Worm (Caenorhabditis elegans) whole organism, L4 larva: ENCODE results near the gene C17G1.5.

ENCODE experiments used
- F10B5.3 ChIP-seq: sonication (generic microtip); optimal IDR thresholded peaks from 2 replicates; lab custom pipeline; 2016; ENCODE audit warnings: mild to moderate bottlenecking, missing genetic modification characterization, missing compliant biosample characterization
- F44E2.7 ChIP-seq: fragments of 200-800 bp; sonication (Bioruptor generic); IDR thresholded peaks from 2 replicates; pipeline ENCODE4 v2.1.2; 2022; ENCODE audit warnings: missing genetic modification characterization, missing compliant biosample characterization
- Y105C5A.15 ChIP-seq: fragments of 200-800 bp; sonication (Bioruptor generic); IDR thresholded peaks from 2 replicates; pipeline ENCODE4 v1.3.6; 2022; ENCODE audit warnings: missing genetic modification characterization, missing compliant biosample characterization
- Y48G9A.11 ChIP-seq: fragments of 200-800 bp; sonication (Bioruptor generic); IDR thresholded peaks from 2 replicates; pipeline ENCODE4 v1.3.6; 2022; ENCODE audit warnings: missing genetic modification reagents, missing genetic modification characterization, missing compliant biosample characterization
- aha-1 ChIP-seq: fragments of 150-350 bp; peaks from one replicate; lab custom pipeline; 2014; ENCODE audit warnings: missing biosample characterization, missing genetic modification characterization
- ceh-44 ChIP-seq: fragments of 200-800 bp; sonication (Bioruptor generic); IDR thresholded peaks from 2 replicates; pipeline ENCODE4 v1.3.6; 2022; ENCODE audit warnings: missing genetic modification reagents, missing genetic modification characterization, missing compliant biosample characterization
- ceh-62 ChIP-seq: sonication (generic microtip); optimal IDR thresholded peaks from 2 replicates; lab custom pipeline; 2017; ENCODE audit warnings: missing biosample characterization, missing genetic modification characterization
- ces-1 ChIP-seq: fragments of 150-350 bp; sonication (generic microtip); optimal IDR thresholded peaks from 4 replicates; lab custom pipeline; 2014; ENCODE audit warnings: missing biosample characterization, missing genetic modification reagents, missing genetic modification characterization
- daf-12 ChIP-seq: fragments of 150-350 bp; optimal IDR thresholded peaks from 2 replicates; lab custom pipeline; 2014; ENCODE audit warnings: missing biosample characterization, missing genetic modification reagents, missing genetic modification characterization
- daf-16 ChIP-seq, 3 experiments: sonication (generic microtip); optimal IDR thresholded peaks; 2 replicates each; lab custom pipeline; 2016 to 2017; ENCODE audit warnings: missing genetic modification characterization in 3 of 3, missing genetic modification reagents in 3 of 3, mild to moderate bottlenecking in 2 of 3, missing compliant biosample characterization in 2 of 3, missing biosample characterization in 1 of 3, moderate library complexity in 1 of 3
- dpl-1 ChIP-seq: fragments of 150-350 bp; optimal IDR thresholded peaks from 2 replicates; lab custom pipeline; 2014; ENCODE audit warnings: missing biosample characterization, missing genetic modification reagents, missing genetic modification characterization
- dve-1 ChIP-seq: sonication (generic microtip); optimal IDR thresholded peaks from 2 replicates; lab custom pipeline; 2017; ENCODE audit warnings: antibody characterized with exemption, mild to moderate bottlenecking, missing genetic modification characterization, missing compliant biosample characterization; ENCODE audit not compliant: insufficient read depth
- fkh-10 ChIP-seq: fragments of 150-350 bp; optimal IDR thresholded peaks from 2 replicates; lab custom pipeline; 2014; ENCODE audit warnings: missing biosample characterization, missing genetic modification reagents, missing genetic modification characterization
- fos-1 ChIP-seq: fragments of 150-350 bp; optimal IDR thresholded peaks from 2 replicates; lab custom pipeline; 2014; ENCODE audit warnings: missing biosample characterization, missing genetic modification characterization
- hlh-11 ChIP-seq: fragments of 200-800 bp; sonication (Bioruptor generic); optimal IDR thresholded peaks from 2 replicates; lab custom pipeline; 2018; ENCODE audit warnings: mild to moderate bottlenecking, missing genetic modification characterization, missing compliant biosample characterization
- hmg-1.1 ChIP-seq: fragments of 200-800 bp; sonication (Bioruptor generic); IDR thresholded peaks from 2 replicates; pipeline ENCODE4 v1.3.6; 2022; ENCODE audit warnings: missing genetic modification reagents, missing genetic modification characterization, missing compliant biosample characterization
- lim-7 ChIP-seq: fragments of 200-800 bp; sonication (Bioruptor generic); IDR thresholded peaks from 2 replicates; pipeline ENCODE4 v1.3.6; 2022; ENCODE audit warnings: missing genetic modification characterization, missing compliant biosample characterization
- lin-29 ChIP-seq: fragments of 200-800 bp; sonication (Bioruptor generic); IDR thresholded peaks from 2 replicates; pipeline ENCODE4 v1.3.6; 2022; ENCODE audit warnings: missing genetic modification reagents, missing genetic modification characterization, missing compliant biosample characterization
- madf-5 ChIP-seq, 2 experiments: fragments of 200-800 bp; sonication (Bioruptor generic); IDR thresholded peaks; 2 replicates each; pipeline ENCODE4 v1.3.6; 2022; ENCODE audit warnings: missing compliant biosample characterization in 2 of 2, missing genetic modification characterization in 2 of 2
- mdt-29 ChIP-seq: fragments of 200-800 bp; sonication (Bioruptor generic); IDR thresholded peaks from 2 replicates; pipeline ENCODE4 v1.3.6; 2022; ENCODE audit warnings: missing genetic modification reagents, missing genetic modification characterization, missing compliant biosample characterization
- mes-2 ChIP-seq: sonication (generic microtip); optimal IDR thresholded peaks from 2 replicates; lab custom pipeline; 2016; ENCODE audit warnings: missing genotype, mild to moderate bottlenecking, missing genetic modification characterization, missing compliant biosample characterization; ENCODE audit not compliant: poor library complexity, severe bottlenecking
- nhr-10 ChIP-seq: fragments of 150-350 bp; optimal IDR thresholded peaks from 2 replicates; lab custom pipeline; 2014; ENCODE audit warnings: missing biosample characterization, missing genetic modification characterization
- nhr-102 ChIP-seq: sonication (generic microtip); optimal IDR thresholded peaks from 2 replicates; lab custom pipeline; 2016; ENCODE audit warnings: mild to moderate bottlenecking, missing genetic modification characterization, moderate library complexity, missing compliant biosample characterization
- nhr-25 ChIP-seq: sonication (generic microtip); optimal IDR thresholded peaks from 2 replicates; lab custom pipeline; 2017; ENCODE audit warnings: missing genetic modification characterization, mild to moderate bottlenecking, missing compliant biosample characterization, antibody characterized with exemption, moderate library complexity, borderline replicate concordance; ENCODE audit not compliant: insufficient read depth
- nhr-28 ChIP-seq: fragments of 150-350 bp; optimal IDR thresholded peaks from 2 replicates; lab custom pipeline; 2014; ENCODE audit warnings: missing biosample characterization, missing genetic modification characterization
- nhr-41 ChIP-seq: fragments of 200-800 bp; sonication (Bioruptor generic); IDR thresholded peaks from 2 replicates; pipeline ENCODE4 v1.3.6; 2022; ENCODE audit warnings: missing genetic modification reagents, missing genetic modification characterization, missing compliant biosample characterization
- nhr-42 ChIP-seq: fragments of 200-800 bp; sonication (Bioruptor generic); IDR thresholded peaks from 2 replicates; pipeline ENCODE4 v1.3.6; 2022; ENCODE audit warnings: missing genetic modification characterization, missing compliant biosample characterization
- nhr-48 ChIP-seq: sonication (generic microtip); optimal IDR thresholded peaks from 2 replicates; lab custom pipeline; 2016; ENCODE audit warnings: mild to moderate bottlenecking, missing genetic modification characterization, missing compliant biosample characterization
- nhr-77 ChIP-seq: fragments of 150-350 bp; optimal IDR thresholded peaks from 2 replicates; lab custom pipeline; 2014; ENCODE audit warnings: missing biosample characterization, missing genetic modification characterization
- php-3 ChIP-seq: fragments of 200-800 bp; sonication (Bioruptor generic); IDR thresholded peaks from 2 replicates; pipeline ENCODE4 v1.3.6; 2022; ENCODE audit warnings: missing genetic modification reagents, missing genetic modification characterization, missing compliant biosample characterization
- pqm-1 ChIP-seq: sonication (generic microtip); optimal IDR thresholded peaks from 2 replicates; lab custom pipeline; 2017; ENCODE audit warnings: missing biosample characterization, missing genetic modification characterization
- snpc-4 ChIP-seq: fragments of 150-350 bp; optimal IDR thresholded peaks from 2 replicates; lab custom pipeline; 2014; ENCODE audit warnings: missing biosample characterization, missing genetic modification characterization
- tra-1 ChIP-seq: fragments of 200-800 bp; sonication (Bioruptor generic); IDR thresholded peaks from 2 replicates; pipeline ENCODE4 v1.3.6; 2022; ENCODE audit warnings: missing genetic modification reagents, missing genetic modification characterization, missing compliant biosample characterization
- unc-62 ChIP-seq, 3 experiments: fragments of 150-350 bp in 1 of 3; sonication (generic microtip); optimal IDR thresholded peaks in 2 of 3; peaks in 1 of 3; 1 replicate in 1 of 3; 2 replicates in 2 of 3; lab custom pipeline; 2014 to 2017; ENCODE audit warnings: missing biosample characterization in 3 of 3, missing genetic modification characterization in 3 of 3, missing genetic modification reagents in 3 of 3, missing genotype in 1 of 3

C17G1.5 gene

ce11 chrX:9962535-9962934 lies 23.9 kb downstream of the C17G1.5 start:
- TF ChIP-seq unc-62 (GFP tag; optimal IDR thresholded peaks at IDR 0.05 in 1 of 2; lab: Kevin White, UChicago) (peak in 1 of 2 experiments; percentile 92), unc-62 (tag; optimal IDR thresholded peaks at IDR 0.05; lab: Kevin White, UChicago) (no peak), aha-1 (tag; lab: Kevin White, UChicago) (peak; percentile 22), F44E2.7 (GFP tag; lab: Robert Waterston, UW) (no peak)

- TF ChIP-seq Y105C5A.15 (GFP tag; lab: Robert Waterston, UW) (no peak), lin-29 (GFP tag; lab: Robert Waterston, UW) (no peak)
These were observed 26.7 kb downstream of the C17G1.5 start, which contains the start of gene pssy-1 for ce11 chrX:9965275-9965674. pssy-1 (plus strand) TSS chrX:9965592.

ce11 chrX:9976206-9976605 lies 37.6 kb downstream of the C17G1.5 start, which contains the start of gene mgl-1:
mgl-1 (minus strand) TSS chrX:9976306.
- TF ChIP-seq daf-12 (tag; lab: Kevin White, UChicago) (peak; percentile 4), unc-62 (GFP tag; optimal IDR thresholded peaks at IDR 0.05 in 1 of 2; lab: Kevin White, UChicago) (no peak), unc-62 (tag; optimal IDR thresholded peaks at IDR 0.05; lab: Kevin White, UChicago) (no peak)

- TF ChIP-seq fkh-10 (GFP tag; lab: Kevin White, UChicago) (peak; percentile 74), php-3 (GFP tag; lab: Robert Waterston, UW) (no peak)
These were observed 42.7 kb downstream of the C17G1.5 start for ce11 chrX:9981259-9981658.

- no peak for TF ChIP-seq hlh-11 (tag; lab: Kevin White, UChicago)
- TF ChIP-seq daf-16 (GFP tag; optimal IDR thresholded peaks at IDR 0.05; lab: Kevin White, UChicago) = no peak
- peak; percentile 92 for TF ChIP-seq daf-16 (tag; optimal IDR thresholded peaks at IDR 0.05; lab: Kevin White, UChicago)
- TF ChIP-seq mes-2 = no peak
- TF ChIP-seq nhr-77 = no peak
- TF ChIP-seq fos-1 = no peak
- TF ChIP-seq ces-1 = no peak
- TF ChIP-seq nhr-48 = no peak
- TF ChIP-seq nhr-41 (GFP tag; lab: Robert Waterston, UW) = no peak
- peak; percentile 95 for TF ChIP-seq nhr-28 (tag; lab: Kevin White, UChicago)
- peak; percentile 18 for TF ChIP-seq pqm-1 (tag; lab: Kevin White, UChicago)
- peak; percentile 22 for TF ChIP-seq dve-1 (tag; lab: Kevin White, UChicago)
- no peak for TF ChIP-seq Y48G9A.11 (GFP tag; lab: Robert Waterston, UW)
These were observed 46.3 kb downstream of the C17G1.5 start, which contains the start of gene F19C6.5 for ce11 chrX:9984889-9985404. F19C6.5 (minus strand) TSS chrX:9984939.

- TF ChIP-seq unc-62 (GFP tag; optimal IDR thresholded peaks at IDR 0.05 in 1 of 2; lab: Kevin White, UChicago) (peak in 1 of 2 experiments; percentile 89), unc-62 (tag; optimal IDR thresholded peaks at IDR 0.05; lab: Kevin White, UChicago) (no peak), nhr-42 (GFP tag; lab: Robert Waterston, UW) (no peak), tra-1 (GFP tag; lab: Robert Waterston, UW) (no peak), nhr-25 (tag; lab: Kevin White, UChicago) (no peak), ceh-44 (GFP tag; lab: Robert Waterston, UW) (no peak), nhr-77 (no peak), daf-16 (GFP tag; optimal IDR thresholded peaks at IDR 0.05; lab: Kevin White, UChicago) (no peak), daf-16 (tag; optimal IDR thresholded peaks at IDR 0.05; lab: Kevin White, UChicago) (peak; percentile 11), hmg-1.1 (GFP tag; lab: Robert Waterston, UW) (no peak), dpl-1 (GFP tag; lab: Kevin White, UChicago) (no peak)
These were observed 48.6 kb downstream of the C17G1.5 start for ce11 chrX:9987166-9987565.

- TF ChIP-seq dve-1 (tag; lab: Kevin White, UChicago) = peak; percentile 8
- no peak for TF ChIP-seq nhr-10 (tag; lab: Kevin White, UChicago)
- no peak for TF ChIP-seq daf-16 (GFP tag; optimal IDR thresholded peaks at IDR 0.05; lab: Kevin White, UChicago)
- peak; percentile 78 for TF ChIP-seq daf-16 (tag; optimal IDR thresholded peaks at IDR 0.05; lab: Kevin White, UChicago)
- no peak for TF ChIP-seq F10B5.3 (tag; lab: Kevin White, UChicago)
- TF ChIP-seq ceh-62 (tag; lab: Kevin White, UChicago) = no peak
- TF ChIP-seq nhr-102 = no peak
- TF ChIP-seq madf-5 (GFP tag; IDR thresholded peaks at IDR 0.05; lab: Robert Waterston, UW) = no peak
- TF ChIP-seq nhr-41 (GFP tag; lab: Robert Waterston, UW) = no peak
- peak; percentile 21 for TF ChIP-seq snpc-4 (tag; lab: Kevin White, UChicago)
- TF ChIP-seq mdt-29 (GFP tag; lab: Robert Waterston, UW) = no peak
- no peak for TF ChIP-seq lim-7 (GFP tag; lab: Robert Waterston, UW)
These were observed 50.3 kb downstream of the C17G1.5 start for ce11 chrX:9988884-9989283.
